Worm (Caenorhabditis elegans): ENCODE results near the gene lig-1.

The lig-1 gene

DNA sequence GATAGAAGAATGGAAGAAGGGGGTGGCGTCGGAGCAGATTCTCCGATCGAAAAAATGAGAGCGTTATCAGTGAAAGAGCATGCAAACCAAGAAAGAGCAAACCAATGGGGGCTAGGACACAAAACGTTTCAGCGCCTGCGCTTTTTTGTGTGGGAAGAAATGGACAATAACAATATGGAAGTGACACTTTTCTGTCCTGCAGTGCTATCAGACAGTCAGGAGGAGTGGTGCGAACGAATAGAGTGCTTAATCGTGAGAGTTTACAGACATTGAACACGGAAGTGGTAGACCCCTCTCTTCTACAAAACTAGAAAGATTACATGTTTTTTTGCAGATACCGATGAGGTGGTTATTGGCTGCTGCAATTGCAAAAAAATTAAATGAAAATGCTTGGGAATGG is 41.5 kb downstream of the lig-1 start (continued):
- TF ChIP-seq nhr-48 (tag; optimal IDR thresholded peaks at IDR 0.05) (peak; percentile 60), nhr-28 (tag; optimal IDR thresholded peaks at IDR 0.05) (peak; percentile 96), Y105C5A.15 (GFP tag; IDR thresholded peaks at IDR 0.05) (no peak), nhr-42 (GFP tag; IDR thresholded peaks at IDR 0.05) (no peak), nhr-237 (tag; optimal IDR thresholded peaks at IDR 0.05) (no peak), spr-1 (tag; optimal IDR thresholded peaks at IDR 0.05) (no peak), lim-7 (GFP tag; IDR thresholded peaks at IDR 0.05) (no peak), ceh-28 (tag; optimal IDR thresholded peaks at IDR 0.05) (no peak), dmd-8 (GFP tag; IDR thresholded peaks at IDR 0.05) (no peak), jun-1 (tag; optimal IDR thresholded peaks at IDR 0.05) (peak; percentile 42), zfp-3 (GFP tag; conservative IDR thresholded peaks at IDR 0.05) (no peak), mes-2 (tag; optimal IDR thresholded peaks at IDR 0.05; ENCODE audit: poor library complexity, severe bottlenecking) (no peak), skn-1 (tag; optimal IDR thresholded peaks at IDR 0.05) (no peak), hlh-11 (tag; optimal IDR thresholded peaks at IDR 0.05) (peak; percentile 89), dve-1 (tag; optimal IDR thresholded peaks at IDR 0.05; ENCODE audit: insufficient read depth) (peak; percentile 80), tra-1 (GFP tag; IDR thresholded peaks at IDR 0.05) (peak; percentile 66), F10B5.3 (tag; optimal IDR thresholded peaks at IDR 0.05) (no peak), aha-1 (tag) (no peak), hif-1 (tag; optimal IDR thresholded peaks at IDR 0.05) (peak in 1 of 2 experiments; percentile 40), sdz-12 (GFP tag; optimal IDR thresholded peaks at IDR 0.05) (no peak), tag-97 (GFP tag; IDR thresholded peaks at IDR 0.05) (no peak), zip-11 (GFP tag; IDR thresholded peaks at IDR 0.05) (no peak), T26A8.4 (GFP tag; IDR thresholded peaks at IDR 0.05) (no peak), ztf-7 (tag; optimal IDR thresholded peaks at IDR 0.05) (no peak), F49E8.2 (tag; optimal IDR thresholded peaks at IDR 0.05; ENCODE audit: borderline replicate concordance) (no peak), daf-12 (tag; optimal IDR thresholded peaks at IDR 0.05) (no peak), dmd-6 (GFP tag; IDR thresholded peaks at IDR 0.05) (peak; percentile 97), nhr-41 (GFP tag; IDR thresholded peaks at IDR 0.05) (0 out of 2 replicates have a peak, but pooled peaks have one; percentile 30), lin-39 (tag; optimal IDR thresholded peaks at IDR 0.05) (no peak), R02D3.7 (tag; optimal IDR thresholded peaks at IDR 0.05) (no peak), gei-8 (GFP tag; optimal IDR thresholded peaks at IDR 0.05) (no peak)

DNA sequence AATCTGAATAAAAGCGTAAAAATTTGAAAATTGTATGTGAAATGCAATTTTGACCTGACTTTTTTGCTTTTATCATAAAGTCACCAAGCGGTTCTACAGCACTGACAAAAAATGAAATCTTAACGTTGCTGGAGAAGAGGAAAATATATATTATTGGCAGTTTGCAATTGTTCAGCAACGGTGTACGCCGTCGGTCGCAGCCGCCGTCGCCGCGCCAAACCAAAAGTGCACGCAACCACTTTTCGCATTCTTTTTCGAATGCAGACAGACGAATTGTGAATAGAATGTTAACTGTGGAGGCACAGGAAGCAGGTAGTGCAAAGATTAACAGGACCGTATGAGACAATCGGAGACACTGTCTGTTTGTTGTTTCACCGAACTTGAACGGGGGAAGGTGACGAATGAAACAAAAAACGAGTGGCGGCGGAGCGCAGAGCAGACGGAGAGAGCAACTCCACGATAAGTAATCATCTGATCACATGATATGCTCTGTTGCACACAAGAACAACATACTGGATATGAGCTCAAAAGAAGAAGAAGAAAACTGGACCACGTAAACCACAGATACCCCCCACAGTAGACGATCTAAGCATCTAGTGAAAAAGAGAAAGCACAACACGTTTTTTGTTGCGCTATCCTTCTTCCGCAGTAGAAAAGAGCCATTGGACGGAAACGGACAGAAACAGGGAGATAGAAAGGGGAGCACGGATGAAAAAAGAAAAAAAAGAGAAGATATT is 43.2 kb downstream of the lig-1 start:
- TF ChIP-seq pha-4 (GFP tag; IDR thresholded peaks at IDR 0.05), result peak; percentile 58; the same call in 1 of the 2 replicates
- TF ChIP-seq pha-4 (tag; optimal IDR thresholded peaks at IDR 0.05), result no peak
- no peak for TF ChIP-seq attf-4 (tag; optimal IDR thresholded peaks at IDR 0.05)
- TF ChIP-seq tra-1 (GFP tag; IDR thresholded peaks at IDR 0.05), result peak; percentile 21; the same call in 1 of the 2 replicates
- TF ChIP-seq nhr-42 (GFP tag; IDR thresholded peaks at IDR 0.05), result 0 out of 2 replicates have a peak, but pooled peaks have one; percentile 50
- TF ChIP-seq daf-16 (GFP tag; optimal IDR thresholded peaks at IDR 0.05), result peak in 1 of 2 experiments; percentile 2
- peak; percentile 24 for TF ChIP-seq daf-16 (tag; optimal IDR thresholded peaks at IDR 0.05)
- TF ChIP-seq hlh-30 (tag; optimal IDR thresholded peaks at IDR 0.05; ENCODE audit: insufficient read depth), result peak; percentile 15
- TF ChIP-seq ztf-7 (tag; optimal IDR thresholded peaks at IDR 0.05), result no peak
- TF ChIP-seq hlh-11 (tag; optimal IDR thresholded peaks at IDR 0.05), result peak; percentile 51
- TF ChIP-seq unc-62 (GFP tag; optimal IDR thresholded peaks at IDR 0.05 in 1 of 2), result peak in 1 of 2 experiments; percentile 64
- TF ChIP-seq unc-62 (tag; optimal IDR thresholded peaks at IDR 0.05), result no peak
- no peak for TF ChIP-seq ceh-82 (tag; optimal IDR thresholded peaks at IDR 0.05)
- 0 out of 2 replicates have a peak, but pooled peaks have one; percentile 5 for TF ChIP-seq set-16 (GFP tag; IDR thresholded peaks at IDR 0.05)
- TF ChIP-seq nhr-11 (tag; optimal IDR thresholded peaks at IDR 0.05), result peak; percentile 72
- no peak for TF ChIP-seq mxl-3 (GFP tag; optimal IDR thresholded peaks at IDR 0.05)
- peak; percentile 6 for TF ChIP-seq gei-8 (GFP tag; optimal IDR thresholded peaks at IDR 0.05)
- TF ChIP-seq F49E8.2 (tag; optimal IDR thresholded peaks at IDR 0.05; ENCODE audit: borderline replicate concordance), result no peak
- TF ChIP-seq hmg-1.1 (GFP tag; IDR thresholded peaks at IDR 0.05), result peak; percentile 41; the same call in 1 of the 2 replicates
- TF ChIP-seq lsy-2 (tag; optimal IDR thresholded peaks at IDR 0.05), result peak in 1 of 2 experiments; percentile 9
- peak; percentile 17 for TF ChIP-seq mep-1 (tag; optimal IDR thresholded peaks at IDR 0.05)
- peak; percentile 70 for TF ChIP-seq dmd-6 (GFP tag; IDR thresholded peaks at IDR 0.05)
- no peak for TF ChIP-seq T26A8.4 (GFP tag; IDR thresholded peaks at IDR 0.05)
- TF ChIP-seq Y75B8A.6 (GFP tag; IDR thresholded peaks at IDR 0.05), result no peak
- TF ChIP-seq nhr-28 (tag; optimal IDR thresholded peaks at IDR 0.05), result peak; percentile 56
- TF ChIP-seq aha-1 (tag), result peak; percentile 87
